Worm (Caenorhabditis elegans): ENCODE results near the gene pot-2.

Gene pot-2

ce11 chrII:14523645-14524223 is at the start of gene pot-2:
Gene pot-2 (plus strand): TSS chrII:14524173.
- TF ChIP-seq dao-5 (tag; optimal IDR thresholded peaks at IDR 0.05) (no peak), him-1 (tag; optimal IDR thresholded peaks at IDR 0.05) (no peak), W03F9.2 (tag; optimal IDR thresholded peaks at IDR 0.05) (no peak)

ce11 chrII:14474700-14475099 is 49.3 kb upstream of the pot-2 start:
- TF ChIP-seq him-1 (tag; optimal IDR thresholded peaks at IDR 0.05) (no peak), dao-5 (tag; optimal IDR thresholded peaks at IDR 0.05) (no peak), W03F9.2 (tag; optimal IDR thresholded peaks at IDR 0.05) (no peak)

ce11 chrII:14479583-14480245 is 44.3 kb upstream of the pot-2 start, which contains the start of gene C13B4.1:
Gene C13B4.1 (minus strand): TSS chrII:14479633.
- no peak for TF ChIP-seq W03F9.2 (tag; optimal IDR thresholded peaks at IDR 0.05)
- no peak for TF ChIP-seq him-1 (tag; optimal IDR thresholded peaks at IDR 0.05)
- no peak for TF ChIP-seq dao-5 (tag; optimal IDR thresholded peaks at IDR 0.05)

- TF ChIP-seq him-1 (tag; optimal IDR thresholded peaks at IDR 0.05) (no peak), W03F9.2 (tag; optimal IDR thresholded peaks at IDR 0.05) (no peak), dao-5 (tag; optimal IDR thresholded peaks at IDR 0.05) (no peak)
These were observed 43.2 kb upstream of the pot-2 start for ce11 chrII:14480772-14481171.

- TF ChIP-seq W03F9.2 (tag; optimal IDR thresholded peaks at IDR 0.05) (no peak), him-1 (tag; optimal IDR thresholded peaks at IDR 0.05) (no peak), dao-5 (tag; optimal IDR thresholded peaks at IDR 0.05) (no peak)
These were observed 40.2 kb upstream of the pot-2 start for ce11 chrII:14483813-14484212.

ce11 chrII:14488661-14489060 is 35.3 kb upstream of the pot-2 start, which contains the start of gene usp-14:
Gene usp-14 (minus strand): TSS chrII:14488688.
- peak; percentile 59 for TF ChIP-seq W03F9.2 (tag; optimal IDR thresholded peaks at IDR 0.05)
- no peak for TF ChIP-seq him-1 (tag; optimal IDR thresholded peaks at IDR 0.05)
- no peak for TF ChIP-seq dao-5 (tag; optimal IDR thresholded peaks at IDR 0.05)

ce11 chrII:14489407-14489806 is 34.6 kb upstream of the pot-2 start, which contains the start of gene vnut-1:
Gene vnut-1 (plus strand): TSS chrII:14489802.
- TF ChIP-seq him-1 (tag; optimal IDR thresholded peaks at IDR 0.05) (no peak), dao-5 (tag; optimal IDR thresholded peaks at IDR 0.05) (no peak), W03F9.2 (tag; optimal IDR thresholded peaks at IDR 0.05) (no peak)

ce11 chrII:14492592-14493196 is 31.3 kb upstream of the pot-2 start:
- no peak for TF ChIP-seq him-1 (tag; optimal IDR thresholded peaks at IDR 0.05)
- no peak for TF ChIP-seq dao-5 (tag; optimal IDR thresholded peaks at IDR 0.05)
- no peak for TF ChIP-seq W03F9.2 (tag; optimal IDR thresholded peaks at IDR 0.05)

ce11 chrII:14494014-14494413 is 30.0 kb upstream of the pot-2 start:
- TF ChIP-seq dao-5 (tag; optimal IDR thresholded peaks at IDR 0.05): no peak
- no peak for TF ChIP-seq W03F9.2 (tag; optimal IDR thresholded peaks at IDR 0.05)
- no peak for TF ChIP-seq him-1 (tag; optimal IDR thresholded peaks at IDR 0.05)

- TF ChIP-seq dao-5 (tag; optimal IDR thresholded peaks at IDR 0.05) (no peak), W03F9.2 (tag; optimal IDR thresholded peaks at IDR 0.05) (no peak), him-1 (tag; optimal IDR thresholded peaks at IDR 0.05) (no peak)
These were observed 29.7 kb upstream of the pot-2 start, which contains the start of gene cysl-2 for ce11 chrII:14494414-14494463. Gene cysl-2 (minus strand): TSS chrII:14494451.

- TF ChIP-seq dao-5 (tag; optimal IDR thresholded peaks at IDR 0.05): no peak
- no peak for TF ChIP-seq him-1 (tag; optimal IDR thresholded peaks at IDR 0.05)
- TF ChIP-seq W03F9.2 (tag; optimal IDR thresholded peaks at IDR 0.05): no peak
These were observed 29.5 kb upstream of the pot-2 start for ce11 chrII:14494464-14494863.

ce11 chrII:14495341-14495740 is 28.6 kb upstream of the pot-2 start:
- no peak for TF ChIP-seq W03F9.2 (tag; optimal IDR thresholded peaks at IDR 0.05)
- no peak for TF ChIP-seq dao-5 (tag; optimal IDR thresholded peaks at IDR 0.05)
- no peak for TF ChIP-seq him-1 (tag; optimal IDR thresholded peaks at IDR 0.05)

- peak; percentile 57 for TF ChIP-seq dao-5 (tag; optimal IDR thresholded peaks at IDR 0.05)
- peak; percentile 21 for TF ChIP-seq W03F9.2 (tag; optimal IDR thresholded peaks at IDR 0.05)
- TF ChIP-seq him-1 (tag; optimal IDR thresholded peaks at IDR 0.05): peak; percentile 66
These were observed 27.2 kb upstream of the pot-2 start for ce11 chrII:14496809-14497208.

ce11 chrII:14497848-14498247 is 26.1 kb upstream of the pot-2 start, which contains the start of gene dhs-8:
Gene dhs-8 (plus strand): TSS chrII:14498026.
- TF ChIP-seq dao-5 (tag; optimal IDR thresholded peaks at IDR 0.05) (no peak), him-1 (tag; optimal IDR thresholded peaks at IDR 0.05) (no peak), W03F9.2 (tag; optimal IDR thresholded peaks at IDR 0.05) (no peak)

ce11 chrII:14500122-14500521 is 23.9 kb upstream of the pot-2 start, which contains the start of gene K10H10.4:
Gene K10H10.4 (plus strand): TSS chrII:14500422.
- no peak for TF ChIP-seq him-1 (tag; optimal IDR thresholded peaks at IDR 0.05)
- TF ChIP-seq dao-5 (tag; optimal IDR thresholded peaks at IDR 0.05): no peak
- TF ChIP-seq W03F9.2 (tag; optimal IDR thresholded peaks at IDR 0.05): no peak

All from whole organism, L4/young adult.